Worm (Caenorhabditis elegans): ENCODE data around the gene R09A8.2.

DNA sequence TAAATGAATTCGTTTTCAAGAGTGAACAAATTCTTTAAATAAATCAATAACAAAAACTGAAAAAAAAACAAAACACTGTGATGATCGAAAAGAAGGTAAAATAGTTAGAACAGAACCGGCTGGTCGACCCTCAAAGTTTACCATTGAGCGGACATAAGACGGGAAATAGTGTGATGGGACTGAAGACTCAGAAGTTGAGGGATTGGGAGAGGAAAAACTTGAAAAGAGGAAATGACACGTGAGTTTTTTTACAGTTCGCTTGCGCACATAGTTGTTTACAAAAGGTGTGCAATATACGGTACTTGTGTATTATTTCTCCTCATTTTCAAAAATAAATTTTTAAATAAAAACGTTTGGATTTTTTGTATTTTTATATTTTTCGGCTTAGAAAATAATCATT, 23.7 kb downstream of the R09A8.2 start:
- no peak for TF ChIP-seq snpc-4 (tag; optimal IDR thresholded peaks at IDR 0.05)
- TF ChIP-seq elt-1 (tag; optimal IDR thresholded peaks at IDR 0.05; ENCODE audit: borderline replicate concordance, insufficient read depth) = no peak
- no peak for TF ChIP-seq elt-3 (tag; optimal IDR thresholded peaks at IDR 0.05)
- no peak for TF ChIP-seq pha-4 (tag; optimal IDR thresholded peaks at IDR 0.05)
- TF ChIP-seq blmp-1 (tag; optimal IDR thresholded peaks at IDR 0.05) = no peak
- no peak for TF ChIP-seq mep-1 (tag; optimal IDR thresholded peaks at IDR 0.05)
- no peak for TF ChIP-seq ceh-39 (tag; optimal IDR thresholded peaks at IDR 0.05)
- TF ChIP-seq unc-62 (GFP tag; optimal IDR thresholded peaks at IDR 0.05) = no peak
- no peak for TF ChIP-seq lsy-2 (tag; optimal IDR thresholded peaks at IDR 0.05)
